Fruit fly (Drosophila melanogaster): Measurements from ENCODE around the gene ssx.

The ssx gene

DNA sequence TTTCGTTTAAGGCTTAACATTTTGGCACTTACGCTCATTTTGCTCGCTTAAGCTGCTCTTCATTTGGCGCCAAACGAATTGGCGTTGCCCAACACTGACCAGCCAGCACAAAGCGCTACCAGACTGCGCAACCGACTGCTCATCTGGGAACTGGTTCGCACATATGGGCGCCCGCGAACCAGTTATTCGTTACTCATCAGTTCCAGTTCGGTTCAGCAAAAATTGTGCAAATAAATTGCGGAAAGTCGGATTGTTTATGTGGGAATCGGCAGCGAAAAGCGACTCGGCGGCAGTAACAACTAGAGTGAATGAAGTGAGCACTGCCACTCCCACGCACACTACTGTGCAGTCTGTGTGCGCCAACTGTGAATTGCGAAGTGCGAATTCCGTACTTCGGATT is 22.5 kb downstream of the ssx start, which contains the start of gene Rilpl (continued):
- TF ChIP-seq Myb (GFP tag; optimal IDR thresholded peaks at IDR 0.05) (peak; percentile 67), Kr (GFP tag; optimal IDR thresholded peaks at IDR 0.05) (no peak), tna (GFP tag; IDR thresholded peaks at IDR 0.05; ENCODE audit: partially characterized antibody) (peak; percentile 38; the same call in 1 of the 2 replicates), Dll (GFP tag; IDR thresholded peaks at IDR 0.05; ENCODE audit: partially characterized antibody) (no peak), CG12071 (GFP tag; optimal IDR thresholded peaks at IDR 0.05) (no peak), CG11560 (tag; IDR thresholded peaks at IDR 0.05) (no peak), CG32532 (GFP tag; IDR thresholded peaks at IDR 0.05) (no peak; the same call in 1 of the 2 replicates), so (GFP tag; IDR thresholded peaks at IDR 0.05) (no peak), caup (GFP tag; optimal IDR thresholded peaks at IDR 0.05; ENCODE audit: severe bottlenecking) (no peak), Nf-YA (GFP tag; IDR thresholded peaks at IDR 0.05) (no peak), hb (GFP tag; IDR thresholded peaks at IDR 0.05; ENCODE audit: partially characterized antibody) (no peak), yki (optimal IDR thresholded peaks at IDR 0.05) (no peak), CG31224 (GFP tag; IDR thresholded peaks at IDR 0.05) (no peak), Ssrp (tag; optimal IDR thresholded peaks at IDR 0.05) (no peak), BtbVII (GFP tag; optimal IDR thresholded peaks at IDR 0.05) (no peak), CG10462 (GFP tag; optimal IDR thresholded peaks at IDR 0.05) (no peak), Antp (GFP tag; optimal IDR thresholded peaks at IDR 0.05) (peak; percentile 27), sob (GFP tag; IDR thresholded peaks at IDR 0.05) (peak; percentile 50; the same call in 1 of the 2 replicates), CG4404 (GFP tag; IDR thresholded peaks at IDR 0.05) (no peak), CG12391 (tag; optimal IDR thresholded peaks at IDR 0.05) (peak; percentile 3), ci (GFP tag; IDR thresholded peaks at IDR 0.05) (peak; percentile 51; the same call in 2 of the 3 replicates), crp (GFP tag; optimal IDR thresholded peaks at IDR 0.05) (peak in 1 of 2 experiments; percentile 81), Hr78 (GFP tag; optimal IDR thresholded peaks at IDR 0.05) (no peak), exex (tag; optimal IDR thresholded peaks at IDR 0.05) (no peak), fru (optimal IDR thresholded peaks at IDR 0.05) (no peak), sqz (GFP tag; optimal IDR thresholded peaks at IDR 0.05) (no peak), E2f1 (GFP tag; IDR thresholded peaks at IDR 0.05) (peak; percentile 42; the same call in 1 of the 2 replicates), Deaf1 (tag; optimal IDR thresholded peaks at IDR 0.05) (peak; percentile 35), CG13624 (GFP tag; optimal IDR thresholded peaks at IDR 0.05) (peak; percentile 30), Dref (GFP tag; IDR thresholded peaks at IDR 0.05) (peak; percentile 42; the same call in 1 of the 2 replicates), trem (tag; optimal IDR thresholded peaks at IDR 0.05) (peak; percentile 77), CG34376 (GFP tag; optimal IDR thresholded peaks at IDR 0.05) (peak; percentile 34), Opbp (GFP tag; IDR thresholded peaks at IDR 0.05; ENCODE audit: partially characterized antibody) (peak; percentile 59; the same call in 1 of the 3 replicates), dpn (GFP tag; optimal IDR thresholded peaks at IDR 0.05) (peak in 1 of 2 experiments; percentile 50), Fer2 (tag; optimal IDR thresholded peaks at IDR 0.05) (no peak), twi (tag; optimal IDR thresholded peaks at IDR 0.05) (peak; percentile 51), pnt (GFP tag; optimal IDR thresholded peaks at IDR 0.05) (no peak), CG8359 (GFP tag; optimal IDR thresholded peaks at IDR 0.05; ENCODE audit: borderline replicate concordance) (no peak), Ptx1 (GFP tag; IDR thresholded peaks at IDR 0.05) (no peak), emc (GFP tag; optimal IDR thresholded peaks at IDR 0.05) (peak; percentile 9), CG2116 (GFP tag; optimal IDR thresholded peaks at IDR 0.05) (peak; percentile 28), E2f2 (GFP tag; IDR thresholded peaks at IDR 0.05) (peak; percentile 95), pros (GFP tag; optimal IDR thresholded peaks at IDR 0.05) (no peak), CG11695 (GFP tag; IDR thresholded peaks at IDR 0.05) (no peak), CG5180 (GFP tag; optimal IDR thresholded peaks at IDR 0.05) (no peak), bab2 (GFP tag; optimal IDR thresholded peaks at IDR 0.05) (peak; percentile 2), CG10654 (GFP tag; optimal IDR thresholded peaks at IDR 0.05) (no peak), unc-4 (GFP tag; IDR thresholded peaks at IDR 0.05; ENCODE audit: partially characterized antibody) (peak; percentile 42; the same call in 1 of the 2 replicates), nmo (GFP tag; optimal IDR thresholded peaks at IDR 0.05) (no peak), CG1832 (GFP tag; optimal IDR thresholded peaks at IDR 0.05) (no peak)

All from whole organism, embryonic.